Worm (Caenorhabditis elegans) whole organism, L4 larva: ENCODE data around the gene T15B7.15.

ENCODE experiments used
- ama-1 ChIP-seq: fragments of 150-350 bp; optimal IDR thresholded peaks from 2 replicates; lab custom pipeline; 2014; ENCODE audit warnings: inconsistent platforms, mixed read lengths
- daf-19 ChIP-seq: fragments of 200-800 bp; sonication (Bioruptor generic); conservative IDR thresholded peaks from 2 replicates; pipeline ENCODE4 v1.3.6; 2022; ENCODE audit warnings: missing genetic modification characterization, missing compliant biosample characterization
- fos-1 ChIP-seq: fragments of 150-350 bp; optimal IDR thresholded peaks from 2 replicates; lab custom pipeline; 2014; ENCODE audit warnings: missing biosample characterization, missing genetic modification characterization
- jun-1 ChIP-seq: fragments of 150-350 bp; optimal IDR thresholded peaks from 2 replicates; lab custom pipeline; 2014; ENCODE audit warnings: missing biosample characterization, missing genetic modification reagents, missing genetic modification characterization
- lin-39 ChIP-seq: fragments of 150-350 bp; optimal IDR thresholded peaks from 2 replicates; lab custom pipeline; 2014; ENCODE audit warnings: missing biosample characterization, missing genetic modification reagents, missing genetic modification characterization
- mdl-1 ChIP-seq, 2 experiments: fragments of 150-350 bp in 1 of 2; sonication (generic microtip) in 1 of 2; optimal IDR thresholded peaks; 2 replicates each; lab custom pipeline; 2014 to 2017; ENCODE audit warnings: missing biosample characterization in 2 of 2, missing genetic modification characterization in 2 of 2
- nhr-41 ChIP-seq: fragments of 200-800 bp; sonication (Bioruptor generic); IDR thresholded peaks from 2 replicates; pipeline ENCODE4 v1.3.6; 2022; ENCODE audit warnings: missing genetic modification reagents, missing genetic modification characterization, missing compliant biosample characterization
- snpc-1.2 ChIP-seq: fragments of 200-800 bp; sonication (Bioruptor generic); IDR thresholded peaks from 2 replicates; pipeline ENCODE4 v1.3.6; 2022; ENCODE audit warnings: missing genetic modification reagents, missing genetic modification characterization, missing compliant biosample characterization
- snpc-4 ChIP-seq: fragments of 150-350 bp; optimal IDR thresholded peaks from 2 replicates; lab custom pipeline; 2014; ENCODE audit warnings: missing biosample characterization, missing genetic modification characterization
- spr-3 ChIP-seq: fragments of 200-800 bp; sonication (Bioruptor generic); optimal IDR thresholded peaks from 2 replicates; lab custom pipeline; 2018; ENCODE audit warnings: mild to moderate bottlenecking, missing genetic modification characterization, missing compliant biosample characterization
- unc-62 ChIP-seq, 3 experiments: fragments of 150-350 bp in 1 of 3; sonication (generic microtip); optimal IDR thresholded peaks in 2 of 3; peaks in 1 of 3; 1 replicate in 1 of 3; 2 replicates in 2 of 3; lab custom pipeline; 2014 to 2017; ENCODE audit warnings: missing biosample characterization in 3 of 3, missing genetic modification characterization in 3 of 3, missing genetic modification reagents in 3 of 3, missing genotype in 1 of 3
- zag-1 ChIP-seq: fragments of 150-350 bp; optimal IDR thresholded peaks from 2 replicates; lab custom pipeline; 2014; ENCODE audit warnings: missing biosample characterization, missing genetic modification characterization

DNA sequence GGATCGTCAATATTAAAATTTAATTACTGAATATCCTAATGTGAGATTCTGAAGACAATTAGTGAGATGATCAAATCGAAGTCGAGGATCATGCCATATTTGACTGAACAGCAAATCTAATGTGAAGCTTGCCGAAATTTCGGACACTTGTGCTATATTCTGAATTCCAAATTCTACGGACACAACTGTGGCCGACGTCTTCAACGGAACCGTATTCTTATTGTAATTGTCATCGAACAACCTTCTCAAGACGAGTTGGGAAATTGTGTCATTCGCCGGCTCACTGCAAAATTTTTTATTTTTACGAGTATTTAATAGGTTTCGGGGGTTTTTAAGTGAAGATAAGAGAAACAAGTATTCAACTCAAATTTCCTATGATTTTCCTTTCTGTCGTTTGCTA, 4.0 kb upstream of the T15B7.15 start, which contains the start of gene T15B7.1:
- no peak for TF ChIP-seq zag-1 (tag; lab: Kevin White, UChicago)
- TF ChIP-seq spr-3: no peak
- TF ChIP-seq jun-1 (tag; lab: Kevin White, UChicago): no peak
- TF ChIP-seq mdl-1 (tag; optimal IDR thresholded peaks at IDR 0.05; lab: Kevin White, UChicago): no peak
- TF ChIP-seq unc-62 (GFP tag; optimal IDR thresholded peaks at IDR 0.05 in 1 of 2; lab: Kevin White, UChicago): no peak
- no peak for TF ChIP-seq unc-62 (tag; optimal IDR thresholded peaks at IDR 0.05; lab: Kevin White, UChicago)
- no peak for TF ChIP-seq daf-19 (GFP tag; lab: Robert Waterston, UW)
- TF ChIP-seq nhr-41 (GFP tag; lab: Robert Waterston, UW): no peak
- TF ChIP-seq fos-1 (tag; lab: Kevin White, UChicago): no peak
- no peak for TF ChIP-seq ama-1 (lab: Kevin White, UChicago)
- no peak for TF ChIP-seq snpc-1.2
- no peak for TF ChIP-seq snpc-4 (tag; lab: Kevin White, UChicago)
- TF ChIP-seq lin-39 (tag; lab: Kevin White, UChicago): no peak
